Worm (Caenorhabditis elegans) whole organism, L1 larva: ENCODE measurements around the gene cosa-1.

Experiments used
- C34B4.2 ChIP-seq: sonication (generic microtip); optimal IDR thresholded peaks from 2 replicates; lab custom pipeline; 2017; ENCODE audit warnings: mild to moderate bottlenecking, missing genetic modification characterization, missing compliant biosample characterization
- F16B12.6 ChIP-seq: fragments of 150-350 bp; optimal IDR thresholded peaks from 2 replicates; lab custom pipeline; 2014; ENCODE audit warnings: missing biosample characterization, missing genetic modification characterization
- aha-1 ChIP-seq: fragments of 150-350 bp; optimal IDR thresholded peaks from 2 replicates; lab custom pipeline; 2014; ENCODE audit warnings: missing biosample characterization, missing genetic modification characterization
- aly-2 ChIP-seq: fragments of 150-350 bp; optimal IDR thresholded peaks from 2 replicates; lab custom pipeline; 2014; ENCODE audit warnings: missing biosample characterization, missing genetic modification characterization
- ama-1 ChIP-seq: fragments of 150-350 bp; optimal IDR thresholded peaks from 2 replicates; lab custom pipeline; 2014
- blmp-1 ChIP-seq: fragments of 150-350 bp; optimal IDR thresholded peaks from 2 replicates; lab custom pipeline; 2014; ENCODE audit warnings: missing biosample characterization, missing genetic modification characterization
- ceh-8 ChIP-seq: fragments of 200-800 bp; sonication (Bioruptor generic); optimal IDR thresholded peaks from 2 replicates; lab custom pipeline; 2018; ENCODE audit warnings: mild to moderate bottlenecking, missing genetic modification characterization, moderate library complexity, missing compliant biosample characterization
- ceh-82 ChIP-seq, 3 experiments: fragments of 150-350 bp in 1 of 3; sonication (generic microtip) in 2 of 3; optimal IDR thresholded peaks; 2 replicates each; lab custom pipeline; 2014 to 2017; ENCODE audit warnings: missing biosample characterization in 3 of 3, missing genetic modification characterization in 3 of 3
- ces-1 ChIP-seq: fragments of 150-350 bp; optimal IDR thresholded peaks from 2 replicates; lab custom pipeline; 2014; ENCODE audit warnings: missing biosample characterization, missing genetic modification reagents, missing genetic modification characterization
- dpl-1 ChIP-seq, 3 experiments: fragments of 150-350 bp in 2 of 3; sonication (generic microtip) in 1 of 3; optimal IDR thresholded peaks; 2 replicates each; lab custom pipeline; 2014 to 2017; ENCODE audit warnings: missing biosample characterization in 3 of 3, missing genetic modification characterization in 3 of 3, missing genetic modification reagents in 3 of 3
- dsc-1 ChIP-seq: sonication (generic microtip); optimal IDR thresholded peaks from 2 replicates; lab custom pipeline; 2016; ENCODE audit warnings: mild to moderate bottlenecking, missing genetic modification characterization, missing compliant biosample characterization
- efl-1 ChIP-seq, 4 experiments: fragments of 150-350 bp; optimal IDR thresholded peaks in 3 of 4; peaks in 1 of 4; 1 replicate in 1 of 4; 2 replicates in 3 of 4; lab custom pipeline; 2014; ENCODE audit warnings: missing biosample characterization in 2 of 4, missing genetic modification characterization in 2 of 4, missing genetic modification reagents in 2 of 4
- elt-2 ChIP-seq: sonication (generic microtip); optimal IDR thresholded peaks from 2 replicates; lab custom pipeline; 2016; ENCODE audit warnings: missing genetic modification characterization, mild to moderate bottlenecking, inconsistent platforms, missing compliant biosample characterization, missing genetic modification reagents
- fkh-10 ChIP-seq: sonication (generic microtip); optimal IDR thresholded peaks from 2 replicates; lab custom pipeline; 2017; ENCODE audit warnings: missing biosample characterization, missing genetic modification reagents, missing genetic modification characterization
- fkh-4 ChIP-seq: sonication (generic microtip); optimal IDR thresholded peaks from 2 replicates; lab custom pipeline; 2016; ENCODE audit warnings: missing compliant biosample characterization, missing genetic modification characterization, borderline replicate concordance
- fkh-8 ChIP-seq: sonication (generic microtip); optimal IDR thresholded peaks from 2 replicates; lab custom pipeline; 2016; ENCODE audit warnings: mild to moderate bottlenecking, missing genetic modification characterization, missing compliant biosample characterization
- fos-1 ChIP-seq: fragments of 150-350 bp; optimal IDR thresholded peaks from 2 replicates; lab custom pipeline; 2014; ENCODE audit warnings: missing biosample characterization, missing genetic modification characterization
- hlh-17 ChIP-seq: fragments of 200-800 bp; sonication (Bioruptor generic); optimal IDR thresholded peaks from 2 replicates; lab custom pipeline; 2018; ENCODE audit warnings: missing genetic modification characterization, mild to moderate bottlenecking, missing compliant biosample characterization, moderate library complexity, borderline replicate concordance
- hpl-2 ChIP-seq: fragments of 150-350 bp; optimal IDR thresholded peaks from 2 replicates; lab custom pipeline; 2014; ENCODE audit warnings: missing biosample characterization, missing genetic modification reagents, missing genetic modification characterization
- irx-1 ChIP-seq: sonication (generic microtip); optimal IDR thresholded peaks from 2 replicates; lab custom pipeline; 2016; ENCODE audit warnings: missing genetic modification characterization, missing compliant biosample characterization
- isw-1 ChIP-seq: fragments of 200-800 bp; sonication (Bioruptor generic); IDR thresholded peaks from 2 replicates; pipeline ENCODE4 v1.3.6; 2022; ENCODE audit warnings: missing genetic modification characterization, missing compliant biosample characterization
- lin-15B ChIP-seq: fragments of 150-350 bp; sonication (generic microtip); optimal IDR thresholded peaks from 3 replicates; lab custom pipeline; 2014; ENCODE audit warnings: missing biosample characterization, missing genetic modification characterization
- lin-35 ChIP-seq, 2 experiments: fragments of 150-350 bp; optimal IDR thresholded peaks; 2 replicates each; lab custom pipeline; 2014; ENCODE audit warnings: missing biosample characterization in 2 of 2, missing genetic modification characterization in 2 of 2, missing genetic modification reagents in 2 of 2
- mdl-1 ChIP-seq, 2 experiments: fragments of 150-350 bp; optimal IDR thresholded peaks; 2 replicates each; lab custom pipeline; 2014 to 2017; ENCODE audit warnings: missing biosample characterization in 2 of 2, missing genetic modification characterization in 2 of 2, inconsistent platforms in 1 of 2
- mep-1 ChIP-seq: fragments of 150-350 bp; optimal IDR thresholded peaks from 2 replicates; lab custom pipeline; 2014; ENCODE audit warnings: missing biosample characterization, missing genetic modification characterization
- nhr-12 ChIP-seq: sonication (generic microtip); optimal IDR thresholded peaks from 2 replicates; lab custom pipeline; 2017; ENCODE audit warnings: missing biosample characterization, missing genetic modification characterization
- nhr-28 ChIP-seq: fragments of 150-350 bp; optimal IDR thresholded peaks from 2 replicates; lab custom pipeline; 2014; ENCODE audit warnings: missing biosample characterization, missing genetic modification characterization
- nhr-84 ChIP-seq: sonication (generic microtip); optimal IDR thresholded peaks from 2 replicates; lab custom pipeline; 2017; ENCODE audit warnings: missing biosample characterization, missing genetic modification characterization
- nhr-85 ChIP-seq: sonication (generic microtip); peaks from one replicate; lab custom pipeline; 2016; ENCODE audit warnings: missing genetic modification characterization, inconsistent platforms, missing compliant biosample characterization
- pax-3 ChIP-seq: fragments of 200-800 bp; sonication (Bioruptor generic); optimal IDR thresholded peaks from 2 replicates; lab custom pipeline; 2018; ENCODE audit warnings: mild to moderate bottlenecking, missing genetic modification characterization, moderate library complexity, missing compliant biosample characterization
- rnt-1 ChIP-seq: sonication (generic microtip); optimal IDR thresholded peaks from 2 replicates; lab custom pipeline; 2016; ENCODE audit warnings: mild to moderate bottlenecking, missing genetic modification characterization, moderate library complexity, missing compliant biosample characterization
- snpc-4 ChIP-seq: fragments of 150-350 bp; optimal IDR thresholded peaks from 2 replicates; lab custom pipeline; 2014; ENCODE audit warnings: missing biosample characterization, missing genetic modification characterization
- snu-23 ChIP-seq: sonication (generic microtip); optimal IDR thresholded peaks from 2 replicates; lab custom pipeline; 2016; ENCODE audit warnings: missing genetic modification characterization, missing compliant biosample characterization
- tbx-2 ChIP-seq: sonication (generic microtip); optimal IDR thresholded peaks from 2 replicates; lab custom pipeline; 2016; ENCODE audit warnings: missing genetic modification characterization, missing compliant biosample characterization
- unc-30 ChIP-seq: sonication (generic microtip); optimal IDR thresholded peaks from 2 replicates; lab custom pipeline; 2017; ENCODE audit warnings: missing biosample characterization, missing genetic modification characterization
- unc-62 ChIP-seq: fragments of 150-350 bp; optimal IDR thresholded peaks from 2 replicates; lab custom pipeline; 2014; ENCODE audit warnings: missing biosample characterization, missing genetic modification reagents, missing genetic modification characterization
- unc-98 ChIP-seq: fragments of 200-800 bp; sonication (Bioruptor generic); IDR thresholded peaks from 2 replicates; pipeline ENCODE4 v1.3.6; 2022; ENCODE audit warnings: missing genetic modification characterization, missing compliant biosample characterization
- vab-15 ChIP-seq: sonication (generic microtip); optimal IDR thresholded peaks from 2 replicates; lab custom pipeline; 2017; ENCODE audit warnings: missing genotype, mild to moderate bottlenecking, missing genetic modification characterization, missing compliant biosample characterization
- ztf-11 ChIP-seq, 2 experiments: sonication (generic microtip); optimal IDR thresholded peaks; 2 replicates each; lab custom pipeline; 2016 to 2017; ENCODE audit warnings: missing genetic modification characterization in 2 of 2, missing biosample characterization in 1 of 2, missing compliant biosample characterization in 1 of 2
- ztf-4 ChIP-seq: fragments of 150-350 bp; optimal IDR thresholded peaks from 2 replicates; lab custom pipeline; 2014; ENCODE audit warnings: missing biosample characterization, missing genetic modification characterization

Gene cosa-1

DNA sequence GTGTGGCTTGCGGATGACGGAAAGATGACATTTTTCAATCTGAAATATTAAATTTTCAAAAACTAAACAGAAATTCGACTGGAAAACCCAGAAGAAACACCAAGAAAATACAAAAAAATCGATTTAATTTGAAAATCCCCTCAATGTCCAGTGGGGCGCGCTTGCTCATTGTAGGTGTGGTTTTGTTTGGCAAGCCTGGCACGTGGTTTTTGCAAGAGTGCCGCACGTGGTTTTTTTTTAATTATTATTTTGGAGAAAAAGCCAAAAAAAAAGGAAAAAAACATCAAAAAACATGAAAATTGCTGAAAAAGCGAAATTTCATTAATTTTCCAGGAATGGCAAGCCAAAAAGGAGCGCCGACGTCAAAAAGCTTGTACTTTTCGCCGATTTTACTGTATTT lies 42.7 kb downstream of the cosa-1 start, which contains the start of gene swsn-3 (continued):
- TF ChIP-seq tbx-2 (tag; lab: Kevin White, UChicago), result peak; percentile 89
- TF ChIP-seq, all 84 proteins: peak for 59

DNA sequence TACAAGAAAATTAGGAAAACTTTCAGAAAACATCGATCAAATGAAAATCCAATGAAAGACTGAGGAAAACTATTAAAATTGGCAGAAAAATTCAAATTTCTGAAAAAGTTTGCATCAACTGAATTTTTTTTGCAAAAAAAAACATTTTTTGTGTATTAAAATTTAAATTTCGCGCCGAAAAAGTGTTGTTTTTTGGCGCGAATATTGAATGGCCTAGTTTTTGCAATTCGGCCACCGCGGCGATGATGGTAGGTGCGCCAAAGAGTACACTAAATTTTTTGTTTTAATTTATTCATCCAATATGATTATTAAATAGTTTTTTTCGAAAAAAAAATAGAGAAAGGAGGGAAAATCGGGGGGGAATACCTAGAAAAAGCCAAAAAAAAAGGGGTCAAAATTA lies 43.2 kb downstream of the cosa-1 start:
- TF ChIP-seq ztf-4 (tag; lab: Kevin White, UChicago) (no peak), lin-35 (GFP tag; optimal IDR thresholded peaks at IDR 0.05; lab: Kevin White, UChicago) (peak in 1 of 2 experiments; percentile 33), dpl-1 (GFP tag; optimal IDR thresholded peaks at IDR 0.05; lab: Kevin White, UChicago) (peak in 2 of 3 experiments; percentile 51 to 61), elt-2 (tag; lab: Kevin White, UChicago) (no peak), tbx-2 (tag; lab: Kevin White, UChicago) (no peak), C34B4.2 (tag; lab: Kevin White, UChicago) (no peak), efl-1 (optimal IDR thresholded peaks at IDR 0.05; lab: Kevin White, UChicago) (peak; percentile 3 to 75), efl-1 (GFP tag; optimal IDR thresholded peaks at IDR 0.05 in 1 of 2; lab: Kevin White, UChicago) (peak; percentile 64 to 97), nhr-84 (tag; lab: Kevin White, UChicago) (no peak)

DNA sequence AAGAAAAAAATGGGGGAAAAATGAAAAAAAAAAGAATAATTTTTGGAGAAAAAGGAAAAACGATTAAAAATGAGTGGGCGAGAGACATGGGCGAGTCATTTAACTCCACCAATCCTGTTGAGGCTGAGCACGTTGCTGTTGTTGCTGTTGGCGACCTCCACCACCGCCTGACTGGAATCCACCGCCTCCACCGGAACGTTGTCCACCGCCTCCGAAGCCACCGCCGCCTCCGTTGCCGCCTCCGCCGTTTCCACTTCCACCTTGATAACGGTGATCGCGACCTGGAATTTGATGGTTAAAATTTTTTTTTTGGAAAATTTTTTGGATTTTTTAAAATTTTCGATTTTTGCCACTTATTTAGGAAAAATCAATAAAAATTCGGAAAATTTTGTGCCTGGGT lies 44.8 kb downstream of the cosa-1 start:
- TF ChIP-seq unc-62, result no peak
- TF ChIP-seq lin-15B, result no peak
- TF ChIP-seq unc-98 (GFP tag; lab: Robert Waterston, UW), result no peak
- TF ChIP-seq F16B12.6 (tag; lab: Kevin White, UChicago), result no peak

- TF ChIP-seq rnt-1 (tag; lab: Kevin White, UChicago), result no peak
- TF ChIP-seq aha-1 (tag; lab: Kevin White, UChicago), result no peak
- no peak for TF ChIP-seq mdl-1 (tag; optimal IDR thresholded peaks at IDR 0.05; lab: Kevin White, UChicago)
- TF ChIP-seq ztf-11 (tag; optimal IDR thresholded peaks at IDR 0.05; lab: Kevin White, UChicago), result no peak
- TF ChIP-seq unc-30 (tag; lab: Kevin White, UChicago), result no peak
Measured at ce11 chrIII:2778655-2779054, 52.7 kb downstream of the cosa-1 start, which contains the start of gene laf-1. Gene laf-1, minus strand, starts transcription at chrIII:2779053.

DNA sequence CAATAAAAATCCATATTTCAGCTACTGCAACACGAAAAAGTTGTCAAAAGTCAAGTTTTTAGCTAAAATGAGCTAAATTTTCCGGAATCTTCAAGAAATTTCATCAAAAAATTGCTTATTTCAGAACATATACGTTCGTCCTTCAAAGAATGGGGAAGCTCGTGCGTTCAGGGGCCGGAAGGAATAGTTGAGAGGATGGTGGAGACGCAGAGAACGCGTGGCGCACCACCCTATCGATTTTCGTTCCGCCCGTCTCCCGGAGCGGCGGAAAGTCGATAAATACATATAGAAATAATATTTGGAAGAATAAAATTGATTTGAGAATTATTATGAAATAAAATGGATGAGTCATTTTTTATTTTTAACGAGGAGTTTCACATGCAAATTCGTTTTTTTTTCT lies 54.4 kb downstream of the cosa-1 start:
- TF ChIP-seq F16B12.6 (tag; lab: Kevin White, UChicago), result peak; percentile 12
- no peak for TF ChIP-seq ces-1 (GFP tag; lab: Kevin White, UChicago)

- TF ChIP-seq lin-35 (GFP tag; optimal IDR thresholded peaks at IDR 0.05; lab: Kevin White, UChicago) (peak; percentile 62 to 73), aly-2 (peak; percentile 20), unc-98 (GFP tag; lab: Robert Waterston, UW) (no peak), blmp-1 (tag; lab: Kevin White, UChicago) (peak; percentile 94), lin-15B (peak; percentile 23), mdl-1 (tag; optimal IDR thresholded peaks at IDR 0.05; lab: Kevin White, UChicago) (no peak), unc-62 (no peak), fkh-4 (tag; lab: Kevin White, UChicago) (no peak), dsc-1 (tag; lab: Kevin White, UChicago) (peak; percentile 36), hpl-2 (GFP tag; lab: Kevin White, UChicago) (no peak), isw-1 (peak; percentile 45), nhr-12 (tag; lab: Kevin White, UChicago) (no peak), nhr-85 (no peak), vab-15 (tag; lab: Kevin White, UChicago) (no peak), snpc-4 (tag; lab: Kevin White, UChicago) (no peak), ama-1 (lab: Kevin White, UChicago) (no peak), aha-1 (tag; lab: Kevin White, UChicago) (no peak), efl-1 (optimal IDR thresholded peaks at IDR 0.05; lab: Kevin White, UChicago) (peak; percentile 52 to 67), efl-1 (GFP tag; optimal IDR thresholded peaks at IDR 0.05 in 1 of 2; lab: Kevin White, UChicago) (peak; percentile 74 to 95), F16B12.6 (tag; lab: Kevin White, UChicago) (peak; percentile 87), ceh-8 (no peak), rnt-1 (tag; lab: Kevin White, UChicago) (no peak), ztf-11 (tag; optimal IDR thresholded peaks at IDR 0.05; lab: Kevin White, UChicago) (no peak), tbx-2 (tag; lab: Kevin White, UChicago) (peak; percentile 59), fkh-8 (tag; lab: Kevin White, UChicago) (peak; percentile 39), hlh-17 (GFP tag; lab: Kevin White, UChicago) (no peak), mep-1 (tag; lab: Kevin White, UChicago) (peak; percentile 90), pax-3 (tag; lab: Kevin White, UChicago) (peak; percentile 17), snu-23 (peak; percentile 68), nhr-28 (tag; lab: Kevin White, UChicago) (no peak), ceh-82 (tag; optimal IDR thresholded peaks at IDR 0.05; lab: Kevin White, UChicago) (peak in 2 of 3 experiments; percentile 43 to 45), fkh-10 (no peak), irx-1 (tag; lab: Kevin White, UChicago) (peak; percentile 41), fos-1 (tag; lab: Kevin White, UChicago) (peak; percentile 23)
Measured at ce11 chrIII:2780793-2781192, 54.9 kb downstream of the cosa-1 start, which contains the start of gene Y71H2AM.6. Gene Y71H2AM.6, plus strand, starts transcription at chrIII:2781056.
